Fruit fly (Drosophila melanogaster): ENCODE measurements around the gene Lint-1.
A peak's percentile ranks its signal among the peaks of the same experiment; 100 is the strongest.

Lint-1 gene

dm6 chrX:11136587-11137512, 12.3 kb upstream of the Lint-1 start, which contains the start of gene Klp10A (continued):
- TF ChIP-seq pfk (GFP tag; optimal IDR thresholded peaks at IDR 0.05) = no peak
- no peak for TF ChIP-seq CG6854 (GFP tag; optimal IDR thresholded peaks at IDR 0.05)
- TF ChIP-seq CG13624 (GFP tag; optimal IDR thresholded peaks at IDR 0.05) = peak; percentile 2
- no peak for TF ChIP-seq CG31388 (GFP tag; optimal IDR thresholded peaks at IDR 0.05)
- no peak for TF ChIP-seq CG7271 (tag; optimal IDR thresholded peaks at IDR 0.05)
- TF ChIP-seq Kr (GFP tag; optimal IDR thresholded peaks at IDR 0.05) = no peak
- TF ChIP-seq Abd-B (GFP tag; optimal IDR thresholded peaks at IDR 0.05) = no peak
- TF ChIP-seq CG33557 (GFP tag; optimal IDR thresholded peaks at IDR 0.05) = no peak
- peak in 1 of 2 experiments; percentile 90 for TF ChIP-seq Pdp1 (GFP tag; optimal IDR thresholded peaks at IDR 0.05)
- no peak for TF ChIP-seq D19B (GFP tag; optimal IDR thresholded peaks at IDR 0.05)
- TF ChIP-seq Ravus (GFP tag; IDR thresholded peaks at IDR 0.05) = no peak
- peak; percentile 5 for TF ChIP-seq maf-S (GFP tag; optimal IDR thresholded peaks at IDR 0.05)
- peak in 1 of 2 experiments; percentile 76 for TF ChIP-seq crp (GFP tag; optimal IDR thresholded peaks at IDR 0.05)
- TF ChIP-seq lola (GFP tag; optimal IDR thresholded peaks at IDR 0.05) = no peak
- no peak for TF ChIP-seq dimm (GFP tag; IDR thresholded peaks at IDR 0.05)
- no peak for TF ChIP-seq Sox102F (GFP tag; optimal IDR thresholded peaks at IDR 0.05)
- TF ChIP-seq CrebB (tag; optimal IDR thresholded peaks at IDR 0.05) = no peak
- TF ChIP-seq seq (GFP tag; IDR thresholded peaks at IDR 0.05) = no peak
- TF ChIP-seq CG3847 (GFP tag; IDR thresholded peaks at IDR 0.05) = 0 out of 2 replicates have a peak, but pooled peaks have one; percentile 12
- no peak for TF ChIP-seq Bdp1 (GFP tag; optimal IDR thresholded peaks at IDR 0.05)
- peak; percentile 36 for TF ChIP-seq CG2120 (GFP tag; optimal IDR thresholded peaks at IDR 0.05)
- TF ChIP-seq CG4854 (GFP tag; optimal IDR thresholded peaks at IDR 0.05) = peak; percentile 1
- no peak for TF ChIP-seq CG10366 (GFP tag; IDR thresholded peaks at IDR 0.05)
- TF ChIP-seq CG7556 (GFP tag; optimal IDR thresholded peaks at IDR 0.05) = peak; percentile 4
- TF ChIP-seq gro (GFP tag; optimal IDR thresholded peaks at IDR 0.05) = peak; percentile 31
- no peak for TF ChIP-seq B-H1 (GFP tag; IDR thresholded peaks at IDR 0.05)
- TF ChIP-seq CG13287 (GFP tag; IDR thresholded peaks at IDR 0.05; ENCODE audit: partially characterized antibody) = no peak; the same call in 1 of the 2 replicates
- TF ChIP-seq dysf (GFP tag; IDR thresholded peaks at IDR 0.05) = no peak
- no peak for TF ChIP-seq ewg (GFP tag; optimal IDR thresholded peaks at IDR 0.05)
- peak in 1 of 2 experiments; percentile 35 for TF ChIP-seq dpn (GFP tag; optimal IDR thresholded peaks at IDR 0.05)
- no peak for TF ChIP-seq peb (GFP tag; IDR thresholded peaks at IDR 0.05)
- TF ChIP-seq lbe (GFP tag; optimal IDR thresholded peaks at IDR 0.05) = peak; percentile 48
- peak; percentile 29; the same call in 1 of the 2 replicates for TF ChIP-seq Dref (GFP tag; IDR thresholded peaks at IDR 0.05)
- 0 out of 4 replicates have a peak, but pooled peaks have one; percentile 47 for TF ChIP-seq chinmo (GFP tag; IDR thresholded peaks at IDR 0.05; ENCODE audit: partially characterized antibody)
- TF ChIP-seq CG12744 (GFP tag; optimal IDR thresholded peaks at IDR 0.05) = no peak
- peak; percentile 93 for TF ChIP-seq Myb (GFP tag; optimal IDR thresholded peaks at IDR 0.05)
- TF ChIP-seq CG17912 (GFP tag; optimal IDR thresholded peaks at IDR 0.05) = no peak
- no peak for TF ChIP-seq CG34376 (GFP tag; optimal IDR thresholded peaks at IDR 0.05)
- TF ChIP-seq caup (GFP tag; optimal IDR thresholded peaks at IDR 0.05; ENCODE audit: severe bottlenecking) = peak; percentile 45
- peak; percentile 14 for TF ChIP-seq CG4424 (GFP tag; optimal IDR thresholded peaks at IDR 0.05)
- TF ChIP-seq CG15696 (tag; optimal IDR thresholded peaks at IDR 0.05) = no peak
- TF ChIP-seq sisA (GFP tag; IDR thresholded peaks at IDR 0.05) = 0 out of 2 replicates have a peak, but pooled peaks have one; percentile 13
- TF ChIP-seq corto (GFP tag; optimal IDR thresholded peaks at IDR 0.05) = no peak
- no peak for TF ChIP-seq CG13424 (tag; optimal IDR thresholded peaks at IDR 0.05)
- no peak for TF ChIP-seq org-1 (GFP tag; optimal IDR thresholded peaks at IDR 0.05)
- peak; percentile 41; the same call in 1 of the 3 replicates for TF ChIP-seq CG11456 (GFP tag; IDR thresholded peaks at IDR 0.05)
- TF ChIP-seq CG11093 (GFP tag; IDR thresholded peaks at IDR 0.05) = no peak
- TF ChIP-seq Atf3 (GFP tag; optimal IDR thresholded peaks at IDR 0.05) = no peak

Data from whole organism, embryonic.